Worm (Caenorhabditis elegans): ENCODE measurements around the gene C01G5.5.

ce11 chrIV:6554865-6555264 lies 30.5 kb downstream of the C01G5.5 start:
- no peak for TF ChIP-seq F39B2.1 (GFP tag; IDR thresholded peaks at IDR 0.05)
- TF ChIP-seq tbp1 (GFP tag; optimal IDR thresholded peaks at IDR 0.05), result peak; percentile 25

Data from whole organism, young adult.